Fruit fly (Drosophila melanogaster) whole organism, embryonic: ENCODE measurements around the gene RpL10.

Experiments
- ATbp ChIP-seq: fragments of 200-800 bp; sonication (Bioruptor generic); optimal IDR thresholded peaks from 2 replicates; lab custom pipeline; 2017; ENCODE audit warnings: missing biosample characterization, mild to moderate bottlenecking, missing genetic modification characterization, missing genetic modification reagents
- Asciz ChIP-seq: fragments of 200-800 bp; sonication (Bioruptor generic); optimal IDR thresholded peaks from 2 replicates; lab custom pipeline; 2017; ENCODE audit warnings: missing biosample characterization, mild to moderate bottlenecking, missing genetic modification characterization, missing genetic modification reagents
- C15 ChIP-seq: fragments of 200-800 bp; sonication (Bioruptor generic); IDR thresholded peaks from 3 replicates; pipeline ENCODE4 v1.3.6; 2022; ENCODE audit warnings: missing biosample characterization, missing genetic modification characterization
- CG10959 ChIP-seq: fragments of 200-800 bp; sonication (Bioruptor generic); IDR thresholded peaks from 2 replicates; pipeline ENCODE4 v1.3.6; 2022; ENCODE audit warnings: missing biosample characterization, missing genetic modification characterization
- CG14014 ChIP-seq: fragments of 200-800 bp; sonication (Bioruptor generic); IDR thresholded peaks from 2 replicates; pipeline ENCODE4 v1.3.6; 2022; ENCODE audit warnings: missing biosample characterization, missing genetic modification characterization
- CG14710 ChIP-seq: fragments of 200-800 bp; sonication (Bioruptor generic); optimal IDR thresholded peaks from 3 replicates; lab custom pipeline; 2019; ENCODE audit warnings: missing biosample characterization, mild to moderate bottlenecking, missing genetic modification characterization, moderate library complexity
- CG1529 ChIP-seq: fragments of 200-800 bp; sonication (Bioruptor generic); optimal IDR thresholded peaks from 3 replicates; lab custom pipeline; 2018; ENCODE audit warnings: missing biosample characterization, missing genetic modification characterization
- CG1602 ChIP-seq: fragments of 200-800 bp; sonication (Bioruptor generic); optimal IDR thresholded peaks from 3 replicates; lab custom pipeline; 2016; ENCODE audit warnings: missing biosample characterization, missing genetic modification characterization
- CG16815 ChIP-seq: fragments of 200-800 bp; sonication (Bioruptor generic); optimal IDR thresholded peaks from 3 replicates; lab custom pipeline; 2017; ENCODE audit warnings: missing biosample characterization, mild to moderate bottlenecking, missing genetic modification characterization
- CG17328 ChIP-seq: fragments of 200-800 bp; sonication (Bioruptor generic); IDR thresholded peaks from 2 replicates; pipeline ENCODE4 v1.3.6; 2022; ENCODE audit warnings: missing biosample characterization, missing genetic modification characterization
- CG30403 ChIP-seq: fragments of 200-800 bp; sonication (Bioruptor generic); optimal IDR thresholded peaks from 3 replicates; lab custom pipeline; 2016; ENCODE audit warnings: missing biosample characterization, missing genetic modification characterization
- CG31224 ChIP-seq: fragments of 200-800 bp; sonication (Bioruptor generic); IDR thresholded peaks from 2 replicates; pipeline ENCODE4 v1.3.6; 2022; ENCODE audit warnings: missing biosample characterization, missing genetic modification characterization
- CG4730 ChIP-seq: fragments of 200-800 bp; sonication (Bioruptor generic); IDR thresholded peaks from 2 replicates; pipeline ENCODE4 v1.3.6; 2022; ENCODE audit warnings: missing biosample characterization, missing genetic modification characterization
- CG6175 ChIP-seq: fragments of 200-800 bp; sonication (Bioruptor generic); IDR thresholded peaks from 3 replicates; pipeline ENCODE4 v1.3.6; 2022; ENCODE audit warnings: missing biosample characterization, missing genetic modification characterization
- Chrac-16 ChIP-seq: fragments of 200-800 bp; sonication (Bioruptor generic); optimal IDR thresholded peaks from 3 replicates; lab custom pipeline; 2016; ENCODE audit warnings: missing biosample characterization, missing genetic modification characterization
- CkIIα-i1 ChIP-seq: fragments of 200-800 bp; sonication (Bioruptor generic); IDR thresholded peaks from 2 replicates; pipeline ENCODE4 v1.3.6; 2022; ENCODE audit warnings: missing biosample characterization, missing genetic modification characterization
- Dad ChIP-seq: fragments of 200-800 bp; sonication (Bioruptor generic); optimal IDR thresholded peaks from 3 replicates; lab custom pipeline; 2016; ENCODE audit warnings: missing biosample characterization, missing genetic modification characterization
- Dek ChIP-seq: fragments of 200-800 bp; sonication (Bioruptor generic); optimal IDR thresholded peaks from 3 replicates; lab custom pipeline; 2019; ENCODE audit warnings: missing biosample characterization, mild to moderate bottlenecking, missing genetic modification characterization, moderate library complexity
- H15 ChIP-seq: fragments of 200-800 bp; sonication (Bioruptor generic); IDR thresholded peaks from 3 replicates; pipeline ENCODE4 v1.3.6; 2022; ENCODE audit warnings: missing biosample characterization, missing genetic modification characterization
- HmgD ChIP-seq: fragments of 200-800 bp; sonication (Bioruptor generic); optimal IDR thresholded peaks from 3 replicates; lab custom pipeline; 2016; ENCODE audit warnings: missing biosample characterization, missing genetic modification characterization
- Hmx ChIP-seq: fragments of 200-800 bp; sonication (Bioruptor generic); optimal IDR thresholded peaks from 2 replicates; lab custom pipeline; 2016; ENCODE audit warnings: missing biosample characterization, missing genetic modification characterization
- MTF-1 ChIP-seq: fragments of 200-800 bp; sonication (Bioruptor generic); optimal IDR thresholded peaks from 2 replicates; lab custom pipeline; 2018; ENCODE audit warnings: missing biosample characterization, mild to moderate bottlenecking, missing genetic modification characterization, borderline replicate concordance
- Med ChIP-seq: fragments of 200-800 bp; sonication (Bioruptor generic); peaks from one replicate; lab custom pipeline; 2016; ENCODE audit warnings: missing biosample characterization, missing genetic modification characterization, mild to moderate bottlenecking, inconsistent platforms, moderate library complexity
- Nf-YB ChIP-seq: fragments of 200-800 bp; sonication (Bioruptor generic); optimal IDR thresholded peaks from 3 replicates; lab custom pipeline; 2019; ENCODE audit warnings: missing biosample characterization, mild to moderate bottlenecking, missing genetic modification characterization, moderate library complexity
- Spps ChIP-seq: fragments of 200-800 bp; sonication (Bioruptor generic); optimal IDR thresholded peaks from 2 replicates; lab custom pipeline; 2018; ENCODE audit warnings: missing biosample characterization, mild to moderate bottlenecking, missing genetic modification characterization
- ase ChIP-seq: fragments of 200-800 bp; sonication (Bioruptor generic); IDR thresholded peaks from 3 replicates; pipeline ENCODE4 v1.3.6; 2022; ENCODE audit warnings: missing biosample characterization, missing genetic modification characterization
- cato ChIP-seq: fragments of 200-800 bp; sonication (Bioruptor generic); optimal IDR thresholded peaks from 2 replicates; lab custom pipeline; 2016; ENCODE audit warnings: missing biosample characterization, missing genetic modification characterization, borderline replicate concordance
- chm ChIP-seq: fragments of 200-800 bp; sonication (Bioruptor generic); IDR thresholded peaks from 2 replicates; pipeline ENCODE4 v1.3.6; 2022; ENCODE audit warnings: missing biosample characterization, missing genetic modification characterization
- crc ChIP-seq: fragments of 200-800 bp; sonication (Bioruptor generic); optimal IDR thresholded peaks from 2 replicates; lab custom pipeline; 2016; ENCODE audit warnings: missing biosample characterization, missing genetic modification characterization
- dan ChIP-seq: fragments of 200-800 bp; sonication (Bioruptor generic); IDR thresholded peaks from 2 replicates; pipeline ENCODE4 v1.3.6; 2022; ENCODE audit warnings: missing biosample characterization, missing genetic modification characterization
- dmrt11E ChIP-seq: fragments of 200-800 bp; sonication (Bioruptor generic); optimal IDR thresholded peaks from 3 replicates; lab custom pipeline; 2018; ENCODE audit warnings: missing biosample characterization, mild to moderate bottlenecking, missing genetic modification characterization, moderate library complexity
- dmrt99B ChIP-seq: fragments of 200-800 bp; sonication (Bioruptor generic); optimal IDR thresholded peaks from 2 replicates; lab custom pipeline; 2018; ENCODE audit warnings: missing biosample characterization, mild to moderate bottlenecking, missing genetic modification characterization, moderate library complexity
- dpn ChIP-seq, 2 experiments: fragments of 200-800 bp; sonication (Bioruptor generic); optimal IDR thresholded peaks; 3 replicates each; lab custom pipeline; 2016; ENCODE audit warnings: missing biosample characterization in 2 of 2, missing genetic modification characterization in 2 of 2
- fd64A ChIP-seq: fragments of 200-800 bp; sonication (Bioruptor generic); optimal IDR thresholded peaks from 3 replicates; lab custom pipeline; 2018; ENCODE audit warnings: missing biosample characterization, mild to moderate bottlenecking, missing genetic modification characterization
- gro ChIP-seq: fragments of 200-800 bp; sonication (Bioruptor generic); optimal IDR thresholded peaks from 2 replicates; lab custom pipeline; 2016; ENCODE audit warnings: missing biosample characterization, missing genetic modification characterization
- gsb-n ChIP-seq: fragments of 200-800 bp; sonication (Bioruptor generic); optimal IDR thresholded peaks from 3 replicates; lab custom pipeline; 2018; ENCODE audit warnings: missing biosample characterization, mild to moderate bottlenecking, missing genetic modification characterization
- lbe ChIP-seq: fragments of 200-800 bp; sonication (Bioruptor generic); optimal IDR thresholded peaks from 2 replicates; lab custom pipeline; 2016; ENCODE audit warnings: missing biosample characterization, mild to moderate bottlenecking, missing genetic modification characterization
- lola ChIP-seq, 3 experiments: fragments of >200 bp in 2 of 3; fragments of 200-800 bp in 1 of 3; sonication (Bioruptor generic) in 1 of 3; optimal IDR thresholded peaks; 2 replicates each; lab custom pipeline; 2017 to 2019; ENCODE audit warnings: missing biosample characterization in 3 of 3, missing genetic modification characterization in 3 of 3, mild to moderate bottlenecking in 1 of 3, moderate library complexity in 1 of 3
- nmo ChIP-seq: fragments of 200-800 bp; sonication (Bioruptor generic); optimal IDR thresholded peaks from 2 replicates; lab custom pipeline; 2018; ENCODE audit warnings: missing biosample characterization, mild to moderate bottlenecking, missing genetic modification characterization, moderate library complexity
- odd ChIP-seq: fragments of 200-800 bp; sonication (Bioruptor generic); optimal IDR thresholded peaks from 2 replicates; lab custom pipeline; 2017; ENCODE audit warnings: missing biosample characterization, mild to moderate bottlenecking, missing genetic modification characterization
- peb ChIP-seq: fragments of 200-800 bp; sonication (Bioruptor generic); IDR thresholded peaks from 2 replicates; pipeline ENCODE4 v1.3.6; 2022; ENCODE audit warnings: missing biosample characterization, missing genetic modification characterization
- pita ChIP-seq: fragments of 200-800 bp; sonication (Bioruptor generic); optimal IDR thresholded peaks from 2 replicates; lab custom pipeline; 2017; ENCODE audit warnings: missing biosample characterization, mild to moderate bottlenecking, missing genetic modification characterization
- pnt ChIP-seq: fragments of 200-800 bp; sonication (Bioruptor generic); optimal IDR thresholded peaks from 3 replicates; lab custom pipeline; 2016; ENCODE audit warnings: missing biosample characterization, missing genetic modification characterization
- pzg ChIP-seq: fragments of 200-800 bp; sonication (Bioruptor generic); optimal IDR thresholded peaks from 3 replicates; lab custom pipeline; 2018; ENCODE audit warnings: missing biosample characterization, mild to moderate bottlenecking, missing genetic modification characterization, moderate library complexity
- row ChIP-seq: fragments of 200-800 bp; sonication (Bioruptor generic); IDR thresholded peaks from 3 replicates; pipeline ENCODE4 v1.3.6; 2022; ENCODE audit warnings: missing biosample characterization, missing genetic modification characterization
- sr ChIP-seq: fragments of 200-800 bp; sonication (Bioruptor generic); IDR thresholded peaks from 3 replicates; pipeline ENCODE4 v1.3.6; 2022; ENCODE audit warnings: missing biosample characterization, missing genetic modification characterization
- toy ChIP-seq: fragments of 200-800 bp; sonication (Bioruptor generic); IDR thresholded peaks from 2 replicates; pipeline ENCODE4 v1.3.6; 2022; ENCODE audit warnings: missing biosample characterization, missing genetic modification characterization
- unc-4 ChIP-seq: fragments of 200-800 bp; sonication (Bioruptor generic); IDR thresholded peaks from 2 replicates; pipeline ENCODE4 v1.3.6; 2022; ENCODE audit warnings: missing biosample characterization, missing genetic modification characterization; ENCODE audit not compliant: partially characterized antibody
- usp ChIP-seq: fragments of >200 bp; optimal IDR thresholded peaks from 2 replicates; lab custom pipeline; 2017; ENCODE audit warnings: missing biosample characterization, missing genetic modification characterization
- vvl ChIP-seq: fragments of 200-800 bp; sonication (Bioruptor generic); IDR thresholded peaks from 2 replicates; pipeline ENCODE4 v1.3.6; 2022; ENCODE audit warnings: missing biosample characterization, missing genetic modification characterization
- wdn ChIP-seq: fragments of 200-800 bp; sonication (Bioruptor generic); IDR thresholded peaks from 2 replicates; pipeline ENCODE4 v1.3.6; 2022; ENCODE audit warnings: missing biosample characterization, missing genetic modification characterization
- zfh1 ChIP-seq: fragments of 200-800 bp; sonication (Bioruptor generic); IDR thresholded peaks from 3 replicates; pipeline ENCODE4 v1.3.6; 2022; ENCODE audit warnings: missing biosample characterization, missing genetic modification characterization

The RpL10 gene

DNA sequence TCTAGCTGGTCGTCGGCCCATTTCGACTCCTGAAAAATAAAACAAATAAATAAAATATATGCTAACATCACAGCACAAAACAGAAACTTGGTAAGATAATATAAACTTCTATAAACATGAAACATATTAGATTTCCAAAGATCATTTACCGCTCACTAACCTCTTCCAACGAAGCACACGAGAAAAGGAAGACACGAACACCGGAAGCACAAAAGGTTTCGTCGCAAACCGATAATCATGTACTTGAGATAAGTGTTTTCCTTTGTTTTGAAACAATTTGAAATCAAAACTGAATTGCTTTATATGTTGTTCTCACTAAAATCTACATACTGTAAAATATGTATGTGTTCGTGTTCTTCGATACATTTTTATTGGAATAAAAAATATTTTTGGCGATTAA is at the start of gene RpL10 (continued):
- TF ChIP-seq dan (GFP tag; lab: Robert Waterston, UW) = no peak
- no peak for TF ChIP-seq Dad (GFP tag; lab: Kevin White, UChicago)
- no peak; the same call in 1 of the 2 replicates for TF ChIP-seq CG17328 (GFP tag; lab: Robert Waterston, UW)
- TF ChIP-seq peb (GFP tag; lab: Robert Waterston, UW) = no peak
- TF ChIP-seq pnt (GFP tag; lab: Kevin White, UChicago) = no peak
- TF ChIP-seq sr (GFP tag; lab: Robert Waterston, UW) = no peak
- no peak for TF ChIP-seq CkIIα-i1 (GFP tag; lab: Robert Waterston, UW)
- TF ChIP-seq pzg (GFP tag; lab: Kevin White, UChicago) = peak; percentile 67
- TF ChIP-seq lola (GFP tag; optimal IDR thresholded peaks at IDR 0.05; lab: Kevin White, UChicago) = no peak
- TF ChIP-seq ATbp (GFP tag; lab: Kevin White, UChicago) = no peak
- peak; percentile 76 for TF ChIP-seq nmo (GFP tag; lab: Kevin White, UChicago)
- no peak; the same call in 1 of the 2 replicates for TF ChIP-seq wdn
- no peak for TF ChIP-seq unc-4 (GFP tag; lab: Robert Waterston, UW)
- TF ChIP-seq ase (GFP tag; lab: Robert Waterston, UW) = no peak; the same call in 2 of the 3 replicates
- no peak for TF ChIP-seq Spps (tag; lab: Kevin White, UChicago)
- no peak for TF ChIP-seq pita (GFP tag; lab: Kevin White, UChicago)
- no peak for TF ChIP-seq CG31224 (GFP tag; lab: Robert Waterston, UW)
- TF ChIP-seq HmgD (GFP tag; lab: Kevin White, UChicago) = no peak
- TF ChIP-seq crc = no peak
- no peak for TF ChIP-seq vvl (GFP tag; lab: Robert Waterston, UW)
- no peak for TF ChIP-seq toy
- TF ChIP-seq C15 (GFP tag; lab: Robert Waterston, UW) = no peak
- TF ChIP-seq lbe = no peak
- TF ChIP-seq usp = no peak
- TF ChIP-seq Asciz (GFP tag; lab: Kevin White, UChicago) = peak; percentile 36
- TF ChIP-seq dpn (GFP tag; optimal IDR thresholded peaks at IDR 0.05; lab: Kevin White, UChicago) = peak in 1 of 2 experiments; percentile 43
- no peak for TF ChIP-seq CG10959 (GFP tag; lab: Robert Waterston, UW)
- no peak for TF ChIP-seq CG1602 (GFP tag; lab: Kevin White, UChicago)
- TF ChIP-seq Chrac-16 (GFP tag; lab: Kevin White, UChicago) = no peak
- peak; percentile 57; the same call in 1 of the 2 replicates for TF ChIP-seq CG14014 (GFP tag; lab: Robert Waterston, UW)
- TF ChIP-seq CG1529 (GFP tag; lab: Kevin White, UChicago) = no peak
- no peak for TF ChIP-seq dmrt99B
- TF ChIP-seq zfh1 = no peak
- TF ChIP-seq H15 (GFP tag; lab: Robert Waterston, UW) = no peak
- no peak for TF ChIP-seq cato (GFP tag; lab: Kevin White, UChicago)
- TF ChIP-seq Dek (tag; lab: Kevin White, UChicago) = no peak
- peak; percentile 91 for TF ChIP-seq Med (GFP tag; lab: Kevin White, UChicago)
- TF ChIP-seq CG16815 (GFP tag; lab: Kevin White, UChicago) = no peak
- TF ChIP-seq odd (GFP tag; lab: Kevin White, UChicago) = peak; percentile 14
- no peak for TF ChIP-seq Hmx (GFP tag; lab: Kevin White, UChicago)
- peak; percentile 58 for TF ChIP-seq CG14710 (tag; lab: Kevin White, UChicago)
- peak; percentile 81 for TF ChIP-seq row (GFP tag; lab: Robert Waterston, UW)
- peak; percentile 12 for TF ChIP-seq CG30403
- TF ChIP-seq gsb-n (tag; lab: Kevin White, UChicago) = no peak
- peak; percentile 44 for TF ChIP-seq dmrt11E (tag; lab: Kevin White, UChicago)
- no peak for TF ChIP-seq fd64A (GFP tag; lab: Kevin White, UChicago)
- no peak for TF ChIP-seq CG6175 (GFP tag; lab: Robert Waterston, UW)
- TF ChIP-seq Nf-YB = no peak
- TF ChIP-seq gro (GFP tag; lab: Kevin White, UChicago) = peak; percentile 44
- no peak for TF ChIP-seq chm (GFP tag; lab: Robert Waterston, UW)
- no peak for TF ChIP-seq MTF-1 (GFP tag; lab: Kevin White, UChicago)
- TF ChIP-seq CG4730 = no peak
